Worm (Caenorhabditis elegans): Measurements from ENCODE around the gene taf-7.1.

Gene taf-7.1

ce11 chrX:11850572-11850971 is 13.3 kb upstream of the taf-7.1 start, which contains the start of gene F54F7.14:
Gene F54F7.14 (plus strand): TSS chrX:11850872.
- TF ChIP-seq nhr-12 (tag; optimal IDR thresholded peaks at IDR 0.05) (no peak), ztf-4 (tag; optimal IDR thresholded peaks at IDR 0.05) (no peak), nhr-28 (tag; optimal IDR thresholded peaks at IDR 0.05) (no peak), efl-3 (GFP tag; optimal IDR thresholded peaks at IDR 0.05) (no peak), sptf-1 (tag; optimal IDR thresholded peaks at IDR 0.05) (no peak), egl-13 (tag; optimal IDR thresholded peaks at IDR 0.05) (no peak), zip-4 (GFP tag; optimal IDR thresholded peaks at IDR 0.05) (no peak), tbx-2 (tag; optimal IDR thresholded peaks at IDR 0.05) (no peak), sup-37 (GFP tag; optimal IDR thresholded peaks at IDR 0.05) (no peak), nhr-11 (tag; optimal IDR thresholded peaks at IDR 0.05) (no peak), lin-15B (tag; optimal IDR thresholded peaks at IDR 0.05) (no peak), elt-3 (tag; optimal IDR thresholded peaks at IDR 0.05) (no peak), jun-1 (tag; optimal IDR thresholded peaks at IDR 0.05) (no peak), ztf-11 (tag; optimal IDR thresholded peaks at IDR 0.05) (no peak), grh-1 (GFP tag; IDR thresholded peaks at IDR 0.05) (no peak), lsy-2 (tag; optimal IDR thresholded peaks at IDR 0.05) (no peak), unc-98 (GFP tag; IDR thresholded peaks at IDR 0.05) (no peak), C16A3.4 (tag; optimal IDR thresholded peaks at IDR 0.05) (no peak), blmp-1 (tag; optimal IDR thresholded peaks at IDR 0.05) (no peak)

DNA sequence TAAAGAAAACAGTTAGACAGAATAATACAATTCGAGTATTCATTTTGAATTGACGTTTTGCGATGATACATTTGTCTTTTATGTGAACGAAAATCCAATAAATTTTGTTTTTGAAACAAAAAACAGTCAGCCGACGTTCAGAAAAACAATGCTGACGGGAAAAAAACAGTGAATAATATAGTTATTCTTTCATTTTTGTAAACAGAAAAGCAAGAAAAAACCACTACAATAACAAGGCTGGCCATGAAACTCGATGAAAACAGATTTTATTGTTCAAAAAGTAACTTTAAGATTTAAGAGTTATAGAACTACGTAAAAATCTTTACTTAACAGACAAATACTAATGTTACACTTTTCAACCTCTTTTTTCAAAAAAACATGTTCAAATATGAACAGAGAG is 12.8 kb upstream of the taf-7.1 start, which contains the start of gene F54F7.3:
TSS of gene F54F7.3 (minus strand) at position 101 of the 400 bp plus-strand sequence.
- TF ChIP-seq nhr-84 (tag; optimal IDR thresholded peaks at IDR 0.05), result no peak
- no peak for TF ChIP-seq mdl-1 (tag; optimal IDR thresholded peaks at IDR 0.05)
- no peak for TF ChIP-seq elt-2 (tag; optimal IDR thresholded peaks at IDR 0.05)
- TF ChIP-seq efl-1 (optimal IDR thresholded peaks at IDR 0.05), result no peak
- peak in 1 of 2 experiments; percentile 31 for TF ChIP-seq efl-1 (GFP tag; optimal IDR thresholded peaks at IDR 0.05 in 1 of 2)
- TF ChIP-seq fkh-8 (tag; optimal IDR thresholded peaks at IDR 0.05), result no peak
- no peak for TF ChIP-seq tbx-2 (tag; optimal IDR thresholded peaks at IDR 0.05)

DNA sequence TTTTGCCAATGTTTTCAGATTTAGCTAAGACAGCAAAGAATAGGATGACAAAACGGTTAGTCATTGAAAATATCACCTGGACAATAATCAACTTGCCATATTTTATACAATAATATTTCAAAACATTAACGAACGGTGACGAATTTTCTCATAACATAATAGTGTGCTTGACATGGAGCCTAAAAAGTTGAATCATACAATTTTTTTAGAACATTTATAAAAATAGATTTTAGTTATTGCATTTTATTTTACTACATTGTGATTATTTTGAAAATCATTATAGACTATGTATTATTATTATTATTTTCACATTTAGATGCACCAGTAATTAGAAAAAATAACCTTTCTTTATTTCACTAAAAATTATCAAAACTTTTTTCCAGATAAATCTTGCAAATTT is 11.3 kb upstream of the taf-7.1 start, which contains the start of gene F54F7.9:
TSS of gene F54F7.9 (minus strand) at position 101 of the 400 bp plus-strand sequence.
- TF ChIP-seq unc-62 (GFP tag; optimal IDR thresholded peaks at IDR 0.05) (no peak), nhr-47 (tag; optimal IDR thresholded peaks at IDR 0.05) (no peak), F16B12.6 (tag; optimal IDR thresholded peaks at IDR 0.05) (no peak), lin-14 (GFP tag; optimal IDR thresholded peaks at IDR 0.05) (no peak), mab-9 (GFP tag; IDR thresholded peaks at IDR 0.05) (no peak), unc-130 (tag; optimal IDR thresholded peaks at IDR 0.05) (no peak), lin-15B (tag; optimal IDR thresholded peaks at IDR 0.05) (no peak), nhr-77 (tag; optimal IDR thresholded peaks at IDR 0.05) (no peak), dsc-1 (tag; optimal IDR thresholded peaks at IDR 0.05) (no peak), lin-13 (GFP tag; optimal IDR thresholded peaks at IDR 0.05) (no peak), snpc-4 (tag; optimal IDR thresholded peaks at IDR 0.05) (no peak), ama-1 (optimal IDR thresholded peaks at IDR 0.05) (no peak), hlh-4 (tag; optimal IDR thresholded peaks at IDR 0.05) (no peak), lin-39 (tag; optimal IDR thresholded peaks at IDR 0.05) (no peak), swsn-7 (tag; optimal IDR thresholded peaks at IDR 0.05) (no peak), nhr-12 (tag; optimal IDR thresholded peaks at IDR 0.05) (no peak), nhr-11 (tag; optimal IDR thresholded peaks at IDR 0.05) (no peak)

ce11 chrX:11843363-11843762 is 6.1 kb upstream of the taf-7.1 start, which contains the start of gene F54F7.2:
Gene F54F7.2 (plus strand): TSS chrX:11843663.
- no peak for TF ChIP-seq lir-3 (tag; optimal IDR thresholded peaks at IDR 0.05; ENCODE audit: poor library complexity)
- TF ChIP-seq ets-5 (GFP tag; IDR thresholded peaks at IDR 0.05), result no peak
- TF ChIP-seq fos-1 (tag; optimal IDR thresholded peaks at IDR 0.05), result no peak
- no peak for TF ChIP-seq fkh-10 (GFP tag; optimal IDR thresholded peaks at IDR 0.05)
- TF ChIP-seq C16A3.4 (tag; optimal IDR thresholded peaks at IDR 0.05), result no peak
- TF ChIP-seq unc-98 (GFP tag; IDR thresholded peaks at IDR 0.05), result no peak

Data from whole organism, L1 larva.